Worm (Caenorhabditis elegans) whole organism, midembryonic: ENCODE results near the gene W05H9.4.

Source experiments
- T22C8.4 ChIP-seq: fragments of 200-800 bp; sonication (Bioruptor generic); IDR thresholded peaks from 2 replicates; pipeline ENCODE4 v1.3.6; 2022; ENCODE audit warnings: missing genetic modification characterization, missing compliant biosample characterization
- cog-1 ChIP-seq: sonication (generic microtip); optimal IDR thresholded peaks from 2 replicates; lab custom pipeline; 2016; ENCODE audit warnings: missing genetic modification characterization, missing compliant biosample characterization
- flt-1 ChIP-seq: fragments of 200-800 bp; sonication (Bioruptor generic); IDR thresholded peaks from 2 replicates; pipeline ENCODE4 v1.3.6; 2022; ENCODE audit warnings: missing genetic modification characterization, missing compliant biosample characterization
- med-1 ChIP-seq: sonication (generic microtip); optimal IDR thresholded peaks from 2 replicates; lab custom pipeline; 2017; ENCODE audit warnings: missing genetic modification characterization, mild to moderate bottlenecking, missing compliant biosample characterization, antibody characterized with exemption, missing genetic modification reagents; ENCODE audit not compliant: insufficient read depth
- ztf-23 ChIP-seq: fragments of 200-800 bp; sonication (Bioruptor generic); IDR thresholded peaks from 2 replicates; pipeline ENCODE4 v1.3.6; 2022; ENCODE audit warnings: missing genetic modification reagents, missing genetic modification characterization, missing compliant biosample characterization

- TF ChIP-seq med-1 (no peak), flt-1 (GFP tag; lab: Robert Waterston, UW) (no peak), T22C8.4 (no peak), cog-1 (tag; lab: Kevin White, UChicago) (no peak), ztf-23 (GFP tag; lab: Robert Waterston, UW) (no peak)
Observed at ce11 chrX:6221097-6221496, 42.4 kb upstream of the W05H9.4 start.
